Worm (Caenorhabditis elegans) whole organism, L4/young adult: Measurements from ENCODE around the gene ZK1240.3.

Experiments
- dao-5 ChIP-seq: sonication (generic microtip); optimal IDR thresholded peaks from 2 replicates; lab custom pipeline; 2016; ENCODE audit warnings: missing genotype, missing genetic modification characterization, moderate library complexity, missing compliant biosample characterization
- him-1 ChIP-seq: sonication (generic microtip); optimal IDR thresholded peaks from 2 replicates; lab custom pipeline; 2016; ENCODE audit warnings: missing genotype, missing genetic modification reagents, missing genetic modification characterization, missing compliant biosample characterization

ce11 chrII:2284703-2285102 lies 35.4 kb upstream of the ZK1240.3 start:
- TF ChIP-seq dao-5 (tag; lab: Kevin White, UChicago) (no peak), him-1 (no peak)
